Fruit fly (Drosophila melanogaster): ENCODE data around the gene CG3061.

DNA sequence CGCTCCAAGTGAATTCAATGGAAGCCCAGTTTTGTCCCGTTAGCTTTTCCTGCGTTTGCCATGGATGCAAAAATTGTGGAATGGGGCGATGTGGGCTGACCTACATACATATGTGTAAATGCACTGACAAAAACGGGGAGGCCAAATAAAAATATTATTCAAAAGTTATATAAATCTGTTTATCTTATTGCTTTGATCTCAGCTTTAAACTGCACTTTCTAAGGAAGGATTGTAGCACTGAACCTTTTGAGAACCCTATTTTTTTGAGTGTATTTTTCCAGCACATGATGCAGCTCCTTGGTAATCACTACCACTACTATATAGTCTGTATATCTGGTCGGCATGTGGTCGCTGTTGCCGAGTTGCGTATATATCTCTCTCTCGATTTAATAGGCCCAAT lies 44.9 kb downstream of the CG3061 start:
- no peak for TF ChIP-seq psq (optimal IDR thresholded peaks at IDR 0.05)
- TF ChIP-seq h (optimal IDR thresholded peaks at IDR 0.05) = no peak
- no peak for TF ChIP-seq Myc (optimal IDR thresholded peaks at IDR 0.05)
- no peak for TF ChIP-seq Sin3A (optimal IDR thresholded peaks at IDR 0.05)

Measured in Kc167 (cell line).